Fruit fly (Drosophila melanogaster): ENCODE data around the gene nst.
A peak's percentile ranks its signal among the peaks of the same experiment; 100 is the strongest.

The nst gene

dm6 chr3L:12495312-12495725 lies 34.7 kb downstream of the nst start:
- TF ChIP-seq CG5204 (GFP tag; optimal IDR thresholded peaks at IDR 0.05) (peak; percentile 27), tj (GFP tag; optimal IDR thresholded peaks at IDR 0.05) (no peak)

- TF ChIP-seq CG12768 (GFP tag; optimal IDR thresholded peaks at IDR 0.05) (no peak), Hr96 (GFP tag; optimal IDR thresholded peaks at IDR 0.05) (no peak), cic (GFP tag; optimal IDR thresholded peaks at IDR 0.05) (no peak), Mnt (GFP tag; optimal IDR thresholded peaks at IDR 0.05) (no peak), Crg-1 (GFP tag; optimal IDR thresholded peaks at IDR 0.05) (no peak), tj (GFP tag; optimal IDR thresholded peaks at IDR 0.05) (no peak), CG1620 (GFP tag; optimal IDR thresholded peaks at IDR 0.05) (no peak), CG7101 (tag; optimal IDR thresholded peaks at IDR 0.05) (no peak), CG7045 (GFP tag; optimal IDR thresholded peaks at IDR 0.05) (no peak), cnc (optimal IDR thresholded peaks at IDR 0.05) (no peak), CG33017 (tag; optimal IDR thresholded peaks at IDR 0.05) (no peak), pad (GFP tag; optimal IDR thresholded peaks at IDR 0.05) (no peak), CG5204 (GFP tag; optimal IDR thresholded peaks at IDR 0.05) (no peak)
Measured at dm6 chr3L:12494273-12494672, 35.7 kb downstream of the nst start.

- TF ChIP-seq CG5204 (GFP tag; optimal IDR thresholded peaks at IDR 0.05), result peak; percentile 89
- TF ChIP-seq toe (GFP tag; optimal IDR thresholded peaks at IDR 0.05), result peak; percentile 58
- TF ChIP-seq CG1620 (GFP tag; optimal IDR thresholded peaks at IDR 0.05), result peak; percentile 54
- no peak for TF ChIP-seq cnc (optimal IDR thresholded peaks at IDR 0.05)
- peak; percentile 96 for TF ChIP-seq CG33017 (tag; optimal IDR thresholded peaks at IDR 0.05)
- TF ChIP-seq Clk (GFP tag; optimal IDR thresholded peaks at IDR 0.05), result peak; percentile 74
- peak; percentile 95 for TF ChIP-seq kay (GFP tag; ENCODE audit: borderline replicate concordance)
- TF ChIP-seq CG11617 (GFP tag; optimal IDR thresholded peaks at IDR 0.05), result peak; percentile 86
- TF ChIP-seq CG12768 (GFP tag; optimal IDR thresholded peaks at IDR 0.05), result peak; percentile 90
- peak; percentile 94 for TF ChIP-seq CG7101 (tag; optimal IDR thresholded peaks at IDR 0.05)
- peak; percentile 56 for TF ChIP-seq Crg-1 (GFP tag; optimal IDR thresholded peaks at IDR 0.05)
- TF ChIP-seq Hr96 (GFP tag; optimal IDR thresholded peaks at IDR 0.05), result peak; percentile 64
- peak; percentile 68 for TF ChIP-seq Mnt (GFP tag; optimal IDR thresholded peaks at IDR 0.05)
- TF ChIP-seq bab1 (GFP tag; optimal IDR thresholded peaks at IDR 0.05), result peak; percentile 88
- no peak for TF ChIP-seq ovo (GFP tag; optimal IDR thresholded peaks at IDR 0.05)
- TF ChIP-seq CG7045 (GFP tag; optimal IDR thresholded peaks at IDR 0.05), result peak; percentile 88
- TF ChIP-seq pad (GFP tag; optimal IDR thresholded peaks at IDR 0.05), result peak; percentile 58
- peak; percentile 66 for TF ChIP-seq tj (GFP tag; optimal IDR thresholded peaks at IDR 0.05)
- peak; percentile 89 for TF ChIP-seq CG14711 (tag; optimal IDR thresholded peaks at IDR 0.05)
- TF ChIP-seq cic (GFP tag; optimal IDR thresholded peaks at IDR 0.05), result peak; percentile 47
Measured at dm6 chr3L:12490418-12491035, 39.4 kb downstream of the nst start, which contains the start of gene CG10660. Gene CG10660 (minus strand): TSS chr3L:12490676.

dm6 chr3L:12489952-12490351 lies 40.0 kb downstream of the nst start:
- TF ChIP-seq CG5204 (GFP tag; optimal IDR thresholded peaks at IDR 0.05) (no peak), Crg-1 (GFP tag; optimal IDR thresholded peaks at IDR 0.05) (no peak), pad (GFP tag; optimal IDR thresholded peaks at IDR 0.05) (no peak), CG7045 (GFP tag; optimal IDR thresholded peaks at IDR 0.05) (no peak), Mnt (GFP tag; optimal IDR thresholded peaks at IDR 0.05) (no peak), CG7101 (tag; optimal IDR thresholded peaks at IDR 0.05) (no peak), CG33017 (tag; optimal IDR thresholded peaks at IDR 0.05) (no peak), cnc (optimal IDR thresholded peaks at IDR 0.05) (no peak), CG11617 (GFP tag; optimal IDR thresholded peaks at IDR 0.05) (no peak), kay (GFP tag; ENCODE audit: borderline replicate concordance) (no peak), Clk (GFP tag; optimal IDR thresholded peaks at IDR 0.05) (no peak), CG12768 (GFP tag; optimal IDR thresholded peaks at IDR 0.05) (no peak), toe (GFP tag; optimal IDR thresholded peaks at IDR 0.05) (no peak), bab1 (GFP tag; optimal IDR thresholded peaks at IDR 0.05) (no peak), CG1620 (GFP tag; optimal IDR thresholded peaks at IDR 0.05) (no peak), Hr96 (GFP tag; optimal IDR thresholded peaks at IDR 0.05) (no peak), CG14711 (tag; optimal IDR thresholded peaks at IDR 0.05) (no peak), tj (GFP tag; optimal IDR thresholded peaks at IDR 0.05) (no peak), cic (GFP tag; optimal IDR thresholded peaks at IDR 0.05) (no peak), ovo (GFP tag; optimal IDR thresholded peaks at IDR 0.05) (no peak)

- TF ChIP-seq CG14711 (tag; optimal IDR thresholded peaks at IDR 0.05) (no peak), pad (GFP tag; optimal IDR thresholded peaks at IDR 0.05) (no peak)
Measured at dm6 chr3L:12486175-12486574, 43.8 kb downstream of the nst start.

- TF ChIP-seq toe (GFP tag; optimal IDR thresholded peaks at IDR 0.05), result no peak
- TF ChIP-seq bab1 (GFP tag; optimal IDR thresholded peaks at IDR 0.05), result no peak
- TF ChIP-seq CG7101 (tag; optimal IDR thresholded peaks at IDR 0.05), result no peak
- no peak for TF ChIP-seq Hr96 (GFP tag; optimal IDR thresholded peaks at IDR 0.05)
- TF ChIP-seq pad (GFP tag; optimal IDR thresholded peaks at IDR 0.05), result no peak
Measured at dm6 chr3L:12484948-12485347, 45.0 kb downstream of the nst start, which contains the start of gene CG10663. Gene CG10663 (minus strand): TSS chr3L:12485035.

- TF ChIP-seq CG12768 (GFP tag; optimal IDR thresholded peaks at IDR 0.05), result no peak
- TF ChIP-seq Clk (GFP tag; optimal IDR thresholded peaks at IDR 0.05), result no peak
- no peak for TF ChIP-seq Crg-1 (GFP tag; optimal IDR thresholded peaks at IDR 0.05)
- TF ChIP-seq Hr96 (GFP tag; optimal IDR thresholded peaks at IDR 0.05), result no peak
- TF ChIP-seq CG7101 (tag; optimal IDR thresholded peaks at IDR 0.05), result no peak
- TF ChIP-seq bab1 (GFP tag; optimal IDR thresholded peaks at IDR 0.05), result no peak
- TF ChIP-seq kay (GFP tag; ENCODE audit: borderline replicate concordance), result no peak
- TF ChIP-seq toe (GFP tag; optimal IDR thresholded peaks at IDR 0.05), result no peak
- TF ChIP-seq Mnt (GFP tag; optimal IDR thresholded peaks at IDR 0.05), result no peak
Measured at dm6 chr3L:12484464-12484863, 45.5 kb downstream of the nst start.
